Fruit fly (Drosophila melanogaster) whole organism, embryonic: Measurements from ENCODE around the gene Nepl13.

ENCODE experiments used
- Atf-2 ChIP-seq: fragments of 200-800 bp; sonication (Bioruptor generic); optimal IDR thresholded peaks from 2 replicates; lab custom pipeline; 2016; ENCODE audit warnings: missing biosample characterization, missing genetic modification characterization
- CG10209 ChIP-seq: fragments of 200-800 bp; sonication (Bioruptor generic); optimal IDR thresholded peaks from 3 replicates; lab custom pipeline; 2017; ENCODE audit warnings: missing biosample characterization, mild to moderate bottlenecking, missing genetic modification characterization, missing genetic modification reagents
- CG10654 ChIP-seq: fragments of 200-800 bp; sonication (Bioruptor generic); optimal IDR thresholded peaks from 2 replicates; lab custom pipeline; 2016; ENCODE audit warnings: missing biosample characterization, missing genetic modification characterization
- CG12236 ChIP-seq: fragments of 200-800 bp; sonication (Bioruptor generic); optimal IDR thresholded peaks from 2 replicates; lab custom pipeline; 2016; ENCODE audit warnings: missing biosample characterization, missing genetic modification characterization
- CG13624 ChIP-seq: fragments of 200-800 bp; sonication (Bioruptor generic); optimal IDR thresholded peaks from 2 replicates; lab custom pipeline; 2016; ENCODE audit warnings: missing biosample characterization, missing genetic modification characterization
- CG14050 ChIP-seq: fragments of 200-800 bp; sonication (Bioruptor generic); IDR thresholded peaks from 3 replicates; pipeline ENCODE4 v1.3.6; 2022; ENCODE audit warnings: missing biosample characterization, missing genetic modification characterization
- CG14965 ChIP-seq: fragments of 200-800 bp; sonication (Bioruptor generic); optimal IDR thresholded peaks from 2 replicates; lab custom pipeline; 2016; ENCODE audit warnings: missing biosample characterization, missing genetic modification characterization, borderline replicate concordance
- CG1603 ChIP-seq: fragments of 200-800 bp; sonication (Bioruptor generic); optimal IDR thresholded peaks from 2 replicates; lab custom pipeline; 2019; ENCODE audit warnings: missing biosample characterization, mild to moderate bottlenecking, missing genetic modification characterization, moderate library complexity
- CG16779 ChIP-seq: fragments of 200-800 bp; sonication (Bioruptor generic); IDR thresholded peaks from 2 replicates; pipeline ENCODE4 v1.3.6; 2022; ENCODE audit warnings: missing biosample characterization, missing genetic modification characterization
- CG1792 ChIP-seq: fragments of 200-800 bp; sonication (Bioruptor generic); optimal IDR thresholded peaks from 2 replicates; lab custom pipeline; 2016; ENCODE audit warnings: missing biosample characterization, missing genetic modification characterization
- CG2116 ChIP-seq: fragments of 200-800 bp; sonication (Bioruptor generic); optimal IDR thresholded peaks from 3 replicates; lab custom pipeline; 2018; ENCODE audit warnings: missing biosample characterization, mild to moderate bottlenecking, missing genetic modification characterization
- CG2202 ChIP-seq: fragments of 200-800 bp; sonication (Bioruptor generic); optimal IDR thresholded peaks from 2 replicates; lab custom pipeline; 2018; ENCODE audit warnings: missing biosample characterization, mild to moderate bottlenecking, missing genetic modification characterization
- CG32767 ChIP-seq: fragments of 200-800 bp; sonication (Bioruptor generic); IDR thresholded peaks from 2 replicates; pipeline ENCODE4 v1.3.6; 2022; ENCODE audit warnings: missing biosample characterization, missing genetic modification characterization
- CG6683 ChIP-seq: fragments of 200-800 bp; sonication (Bioruptor generic); optimal IDR thresholded peaks from 2 replicates; lab custom pipeline; 2017; ENCODE audit warnings: missing biosample characterization, mild to moderate bottlenecking, missing genetic modification characterization, missing genetic modification reagents
- CG7987 ChIP-seq: fragments of 200-800 bp; sonication (Bioruptor generic); optimal IDR thresholded peaks from 2 replicates; lab custom pipeline; 2018; ENCODE audit warnings: missing biosample characterization, mild to moderate bottlenecking, missing genetic modification characterization, moderate library complexity
- CoRest ChIP-seq: fragments of 200-800 bp; sonication (Bioruptor generic); optimal IDR thresholded peaks from 3 replicates; lab custom pipeline; 2018; ENCODE audit warnings: missing biosample characterization, mild to moderate bottlenecking, missing genetic modification characterization, moderate library complexity
- CrebB ChIP-seq: fragments of 200-800 bp; sonication (Bioruptor generic); optimal IDR thresholded peaks from 3 replicates; lab custom pipeline; 2018; ENCODE audit warnings: missing biosample characterization, mild to moderate bottlenecking, missing genetic modification characterization
- Deaf1 ChIP-seq: fragments of 200-800 bp; optimal IDR thresholded peaks from 3 replicates; lab custom pipeline; 2019; ENCODE audit warnings: missing biosample characterization, mild to moderate bottlenecking, missing genetic modification characterization, moderate library complexity
- Dll ChIP-seq: fragments of 200-800 bp; sonication (Bioruptor generic); IDR thresholded peaks from 4 replicates; pipeline ENCODE4 v1.3.6; 2022; ENCODE audit warnings: missing biosample characterization, missing genetic modification characterization; ENCODE audit not compliant: partially characterized antibody
- Doc3 ChIP-seq: fragments of 200-800 bp; sonication (Bioruptor generic); IDR thresholded peaks from 3 replicates; pipeline ENCODE4 v1.3.6; 2022; ENCODE audit warnings: missing biosample characterization, missing genetic modification characterization; ENCODE audit not compliant: partially characterized antibody
- Dp ChIP-seq: fragments of 200-800 bp; sonication (Bioruptor generic); optimal IDR thresholded peaks from 2 replicates; lab custom pipeline; 2018; ENCODE audit warnings: missing biosample characterization, mild to moderate bottlenecking, missing genetic modification characterization, moderate library complexity
- E2f2 ChIP-seq: fragments of 200-800 bp; sonication (Bioruptor generic); IDR thresholded peaks from 2 replicates; pipeline ENCODE4 v1.3.6; 2022; ENCODE audit warnings: missing biosample characterization, missing genetic modification characterization
- Fer3 ChIP-seq: fragments of 200-800 bp; sonication (Bioruptor generic); optimal IDR thresholded peaks from 2 replicates; lab custom pipeline; 2018; ENCODE audit warnings: missing biosample characterization, mild to moderate bottlenecking, missing genetic modification characterization, moderate library complexity
- Rfx ChIP-seq: fragments of 200-800 bp; sonication (Bioruptor generic); IDR thresholded peaks from 2 replicates; pipeline ENCODE4 v1.3.6; 2022; ENCODE audit warnings: missing biosample characterization, missing genetic modification characterization
- Rx ChIP-seq: fragments of 200-800 bp; sonication (Bioruptor generic); IDR thresholded peaks from 2 replicates; pipeline ENCODE4 v1.3.6; 2022; ENCODE audit warnings: missing biosample characterization, missing genetic modification characterization
- Scr ChIP-seq: fragments of 200-800 bp; sonication (Bioruptor generic); IDR thresholded peaks from 2 replicates; pipeline ENCODE4 v1.3.6; 2022; ENCODE audit warnings: missing biosample characterization, missing genetic modification characterization; ENCODE audit not compliant: partially characterized antibody
- Sry-β ChIP-seq: fragments of 200-800 bp; sonication (Bioruptor generic); optimal IDR thresholded peaks from 2 replicates; lab custom pipeline; 2018; ENCODE audit warnings: missing biosample characterization, mild to moderate bottlenecking, missing genetic modification characterization, moderate library complexity
- abd-A ChIP-seq: fragments of 200-800 bp; sonication (Bioruptor generic); optimal IDR thresholded peaks from 3 replicates; lab custom pipeline; 2019; ENCODE audit warnings: missing biosample characterization, mild to moderate bottlenecking, missing genetic modification characterization, moderate library complexity
- amos ChIP-seq: fragments of 200-800 bp; sonication (Bioruptor generic); IDR thresholded peaks from 2 replicates; pipeline ENCODE4 v1.3.6; 2022; ENCODE audit warnings: missing biosample characterization, missing genetic modification characterization; ENCODE audit not compliant: partially characterized antibody
- bsh ChIP-seq, 2 experiments: fragments of 200-800 bp; sonication (Bioruptor generic); optimal IDR thresholded peaks; 2 replicates each; lab custom pipeline; 2017 to 2018; ENCODE audit warnings: mild to moderate bottlenecking in 2 of 2, missing biosample characterization in 2 of 2, missing genetic modification characterization in 2 of 2, moderate library complexity in 1 of 2
- cad ChIP-seq: fragments of >200 bp; optimal IDR thresholded peaks from 2 replicates; lab custom pipeline; 2017; ENCODE audit warnings: missing biosample characterization, missing genetic modification characterization
- crp ChIP-seq, 2 experiments: fragments of 200-800 bp; sonication (Bioruptor generic); optimal IDR thresholded peaks; 2 replicates in 1 of 2; 3 replicates in 1 of 2; lab custom pipeline; 2017; ENCODE audit warnings: missing biosample characterization in 2 of 2, missing genetic modification characterization in 2 of 2, mild to moderate bottlenecking in 1 of 2, moderate library complexity in 1 of 2
- ewg ChIP-seq: fragments of 200-800 bp; sonication (Bioruptor generic); optimal IDR thresholded peaks from 3 replicates; lab custom pipeline; 2017; ENCODE audit warnings: mild to moderate bottlenecking, missing biosample characterization, missing genetic modification reagents, missing genetic modification characterization
- gcm ChIP-seq: fragments of 200-800 bp; sonication (Bioruptor generic); optimal IDR thresholded peaks from 2 replicates; lab custom pipeline; 2019; ENCODE audit warnings: missing biosample characterization, mild to moderate bottlenecking, missing genetic modification characterization, moderate library complexity
- gem ChIP-seq: fragments of 200-800 bp; sonication (Bioruptor generic); optimal IDR thresholded peaks from 2 replicates; lab custom pipeline; 2019; ENCODE audit warnings: missing biosample characterization, mild to moderate bottlenecking, missing genetic modification characterization, moderate library complexity
- kni ChIP-seq: fragments of 200-800 bp; sonication (Bioruptor generic); optimal IDR thresholded peaks from 3 replicates; lab custom pipeline; 2017; ENCODE audit warnings: mild to moderate bottlenecking, missing biosample characterization, missing genetic modification reagents, missing genetic modification characterization
- lola ChIP-seq, 3 experiments: fragments of >200 bp in 2 of 3; fragments of 200-800 bp in 1 of 3; sonication (Bioruptor generic) in 1 of 3; optimal IDR thresholded peaks; 2 replicates each; lab custom pipeline; 2017 to 2019; ENCODE audit warnings: missing biosample characterization in 3 of 3, missing genetic modification characterization in 3 of 3, mild to moderate bottlenecking in 1 of 3, moderate library complexity in 1 of 3
- mirr ChIP-seq: fragments of 200-800 bp; sonication (Bioruptor generic); optimal IDR thresholded peaks from 3 replicates; lab custom pipeline; 2018; ENCODE audit warnings: missing biosample characterization, mild to moderate bottlenecking, missing genetic modification characterization
- nau ChIP-seq: fragments of 200-800 bp; sonication (Bioruptor generic); optimal IDR thresholded peaks from 3 replicates; lab custom pipeline; 2017; ENCODE audit warnings: missing biosample characterization, mild to moderate bottlenecking, missing genetic modification characterization, missing genetic modification reagents
- nerfin-1 ChIP-seq: fragments of 200-800 bp; sonication (Bioruptor generic); optimal IDR thresholded peaks from 3 replicates; lab custom pipeline; 2019; ENCODE audit warnings: missing biosample characterization, mild to moderate bottlenecking, missing genetic modification characterization, moderate library complexity
- pb ChIP-seq: fragments of 200-800 bp; sonication (Bioruptor generic); optimal IDR thresholded peaks from 3 replicates; lab custom pipeline; 2016; ENCODE audit warnings: missing biosample characterization, missing genetic modification characterization
- pnt ChIP-seq: fragments of 200-800 bp; sonication (Bioruptor generic); optimal IDR thresholded peaks from 3 replicates; lab custom pipeline; 2016; ENCODE audit warnings: missing biosample characterization, missing genetic modification characterization
- sc ChIP-seq, 3 experiments: fragments of >200 bp in 2 of 3; fragments of 200-800 bp in 1 of 3; sonication (Bioruptor generic) in 1 of 3; optimal IDR thresholded peaks; 2 replicates in 2 of 3; 3 replicates in 1 of 3; lab custom pipeline; 2017; ENCODE audit warnings: mild to moderate bottlenecking in 1 of 3, missing biosample characterization in 1 of 3, missing genetic modification characterization in 1 of 3, missing genetic modification reagents in 1 of 3
- sd ChIP-seq: fragments of 200-800 bp; sonication (Bioruptor generic); optimal IDR thresholded peaks from 3 replicates; lab custom pipeline; 2018; ENCODE audit warnings: missing biosample characterization, mild to moderate bottlenecking, missing genetic modification characterization, moderate library complexity
- sima ChIP-seq: fragments of 200-800 bp; sonication (Bioruptor generic); optimal IDR thresholded peaks from 2 replicates; lab custom pipeline; 2016; ENCODE audit warnings: missing biosample characterization, missing genetic modification characterization
- ssp ChIP-seq: fragments of 200-800 bp; sonication (Bioruptor generic); IDR thresholded peaks from 2 replicates; pipeline ENCODE4 v1.3.6; 2022; ENCODE audit warnings: missing biosample characterization, missing genetic modification characterization
- stwl ChIP-seq: fragments of 200-800 bp; sonication (Bioruptor generic); optimal IDR thresholded peaks from 3 replicates; lab custom pipeline; 2018; ENCODE audit warnings: missing biosample characterization, mild to moderate bottlenecking, missing genetic modification characterization, moderate library complexity
- wor ChIP-seq: fragments of 200-800 bp; sonication (Bioruptor generic); IDR thresholded peaks from 2 replicates; pipeline ENCODE4 v1.3.6; 2022; ENCODE audit warnings: missing biosample characterization, missing genetic modification characterization

Nepl13 gene

DNA sequence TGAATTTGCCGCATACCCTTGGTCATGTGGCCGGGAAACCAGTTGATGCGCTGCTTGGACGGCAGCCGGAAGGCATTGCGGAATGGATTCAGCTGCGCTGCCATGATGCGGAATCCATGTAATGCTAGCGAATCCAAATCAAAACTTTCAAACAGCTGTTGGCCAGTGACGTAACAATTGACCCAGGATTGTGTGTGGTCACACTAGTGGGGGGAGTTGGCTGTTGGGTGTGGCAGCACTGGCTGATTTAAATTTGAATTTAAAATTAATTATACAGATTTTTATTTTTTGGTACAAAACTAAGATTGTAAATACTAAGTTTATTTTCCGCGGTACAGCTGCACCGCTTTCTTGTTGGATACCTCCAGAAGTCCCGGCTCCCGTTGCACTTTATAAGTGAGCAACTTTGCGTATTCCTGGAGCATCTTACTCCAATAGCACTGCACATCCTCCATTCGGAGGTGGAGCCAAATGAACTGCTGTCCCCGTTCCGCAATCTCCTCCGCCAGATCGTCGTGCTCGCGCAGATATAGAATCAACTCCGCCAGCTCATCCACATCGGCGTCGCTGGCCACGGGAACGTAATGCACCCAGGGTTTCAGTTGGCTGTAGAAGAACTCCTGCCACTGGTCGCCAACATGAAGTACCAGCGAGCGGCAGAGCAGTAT lies 13.3 kb downstream of the Nepl13 start, which contains the start of gene CG17141 (continued):
- no peak for TF ChIP-seq bsh (GFP tag; optimal IDR thresholded peaks at IDR 0.05; lab: Kevin White, UChicago)
- no peak for TF ChIP-seq CG10654 (GFP tag; lab: Kevin White, UChicago)
- TF ChIP-seq pb (GFP tag; lab: Kevin White, UChicago) = no peak
- TF ChIP-seq CG1603 (tag; lab: Kevin White, UChicago) = peak; percentile 57
- no peak for TF ChIP-seq wor (GFP tag; lab: Robert Waterston, UW)
- TF ChIP-seq stwl (tag; lab: Kevin White, UChicago) = peak; percentile 26
- no peak for TF ChIP-seq Sry-β (GFP tag; lab: Kevin White, UChicago)
- no peak for TF ChIP-seq Deaf1 (tag; lab: Kevin White, UChicago)
- no peak for TF ChIP-seq Doc3 (GFP tag; lab: Robert Waterston, UW)
- TF ChIP-seq ewg (GFP tag; lab: Kevin White, UChicago) = no peak
- no peak for TF ChIP-seq kni (GFP tag; lab: Kevin White, UChicago)
- no peak for TF ChIP-seq CG14965 (GFP tag; lab: Kevin White, UChicago)
- no peak for TF ChIP-seq pnt (GFP tag; lab: Kevin White, UChicago)
- no peak for TF ChIP-seq mirr
- TF ChIP-seq Dp (GFP tag; lab: Kevin White, UChicago) = peak; percentile 97
- no peak for TF ChIP-seq nerfin-1 (tag; lab: Kevin White, UChicago)
- peak; percentile 97 for TF ChIP-seq E2f2 (GFP tag; lab: Robert Waterston, UW)
- TF ChIP-seq sd (tag; lab: Kevin White, UChicago) = no peak
- TF ChIP-seq CG6683 (GFP tag; lab: Kevin White, UChicago) = no peak
- peak; percentile 32 for TF ChIP-seq CG2116 (GFP tag; lab: Kevin White, UChicago)
- no peak for TF ChIP-seq CoRest (tag; lab: Kevin White, UChicago)
- no peak for TF ChIP-seq gem (tag; lab: Kevin White, UChicago)
- no peak for TF ChIP-seq cad (GFP tag; lab: Kevin White, UChicago)
- TF ChIP-seq Rx = no peak
- peak; percentile 21 for TF ChIP-seq CrebB (tag; lab: Kevin White, UChicago)
- TF ChIP-seq Atf-2 (GFP tag; lab: Kevin White, UChicago) = no peak
- TF ChIP-seq Fer3 (tag; lab: Kevin White, UChicago) = no peak
- TF ChIP-seq CG2202 (tag; lab: Kevin White, UChicago) = no peak
- no peak for TF ChIP-seq CG32767 (GFP tag; lab: Robert Waterston, UW)
- TF ChIP-seq gcm (GFP tag; lab: Kevin White, UChicago) = no peak
- no peak for TF ChIP-seq ssp (GFP tag; lab: Robert Waterston, UW)
- TF ChIP-seq sima (GFP tag; lab: Kevin White, UChicago) = no peak
- TF ChIP-seq Rfx (GFP tag; lab: Robert Waterston, UW) = 0 out of 2 replicates have a peak, but pooled peaks have one; percentile 22
- TF ChIP-seq sc (optimal IDR thresholded peaks at IDR 0.05; lab: Kevin White, UChicago) = no peak
- TF ChIP-seq sc (GFP tag; optimal IDR thresholded peaks at IDR 0.05; lab: Kevin White, UChicago) = no peak
- no peak for TF ChIP-seq CG10209 (GFP tag; lab: Kevin White, UChicago)
- peak; percentile 40; the same call in 1 of the 2 replicates for TF ChIP-seq amos (GFP tag; lab: Robert Waterston, UW)
- no peak for TF ChIP-seq CG13624 (GFP tag; lab: Kevin White, UChicago)
- no peak for TF ChIP-seq CG16779 (GFP tag; lab: Robert Waterston, UW)
- no peak for TF ChIP-seq nau
- TF ChIP-seq CG14050 (GFP tag; lab: Robert Waterston, UW) = no peak
- peak; percentile 71 to 96 for TF ChIP-seq crp (GFP tag; optimal IDR thresholded peaks at IDR 0.05; lab: Kevin White, UChicago)
- no peak for TF ChIP-seq CG12236
- TF ChIP-seq Dll = 0 out of 4 replicates have a peak, but pooled peaks have one; percentile 27
- no peak for TF ChIP-seq CG1792
- no peak for TF ChIP-seq abd-A (tag; lab: Kevin White, UChicago)
- TF ChIP-seq Scr (GFP tag; lab: Robert Waterston, UW) = peak; percentile 31; the same call in 1 of the 2 replicates
- no peak for TF ChIP-seq lola (GFP tag; optimal IDR thresholded peaks at IDR 0.05; lab: Kevin White, UChicago)
- TF ChIP-seq CG7987 (GFP tag; lab: Kevin White, UChicago) = peak; percentile 41
